Worm (Caenorhabditis elegans) whole organism, L4 larva: Measurements from ENCODE around the gene nhr-13.

ENCODE experiments used
- F44E2.7 ChIP-seq: fragments of 200-800 bp; sonication (Bioruptor generic); IDR thresholded peaks from 2 replicates; pipeline ENCODE4 v2.1.2; 2022; ENCODE audit warnings: missing genetic modification characterization, missing compliant biosample characterization
- Y48G9A.11 ChIP-seq: fragments of 200-800 bp; sonication (Bioruptor generic); IDR thresholded peaks from 2 replicates; pipeline ENCODE4 v1.3.6; 2022; ENCODE audit warnings: missing genetic modification reagents, missing genetic modification characterization, missing compliant biosample characterization
- Y5F2A.4 ChIP-seq: fragments of 200-800 bp; sonication (Bioruptor generic); optimal IDR thresholded peaks from 2 replicates; lab custom pipeline; 2018; ENCODE audit warnings: mild to moderate bottlenecking, missing genetic modification characterization, missing compliant biosample characterization
- ceh-82 ChIP-seq: sonication (generic microtip); optimal IDR thresholded peaks from 2 replicates; lab custom pipeline; 2017; ENCODE audit warnings: missing biosample characterization, missing genetic modification characterization
- dve-1 ChIP-seq: sonication (generic microtip); optimal IDR thresholded peaks from 2 replicates; lab custom pipeline; 2017; ENCODE audit warnings: antibody characterized with exemption, mild to moderate bottlenecking, missing genetic modification characterization, missing compliant biosample characterization; ENCODE audit not compliant: insufficient read depth
- fos-1 ChIP-seq: fragments of 150-350 bp; optimal IDR thresholded peaks from 2 replicates; lab custom pipeline; 2014; ENCODE audit warnings: missing biosample characterization, missing genetic modification characterization
- hif-1 ChIP-seq, 2 experiments: sonication (generic microtip); optimal IDR thresholded peaks; 2 replicates each; lab custom pipeline; 2016 to 2017; ENCODE audit warnings: missing compliant biosample characterization in 2 of 2, missing genetic modification characterization in 2 of 2, missing genetic modification reagents in 2 of 2, missing genotype in 2 of 2, mild to moderate bottlenecking in 1 of 2
- lin-13 ChIP-seq: fragments of 150-350 bp; optimal IDR thresholded peaks from 2 replicates; lab custom pipeline; 2014; ENCODE audit warnings: missing biosample characterization, missing genetic modification reagents, missing genetic modification characterization
- lsy-2 ChIP-seq, 2 experiments: fragments of 150-350 bp in 1 of 2; sonication (generic microtip) in 1 of 2; optimal IDR thresholded peaks; 2 replicates each; lab custom pipeline; 2014 to 2017; ENCODE audit warnings: missing biosample characterization in 2 of 2, missing genetic modification characterization in 2 of 2
- mdl-1 ChIP-seq, 2 experiments: fragments of 150-350 bp in 1 of 2; sonication (generic microtip) in 1 of 2; optimal IDR thresholded peaks; 2 replicates each; lab custom pipeline; 2014 to 2017; ENCODE audit warnings: missing biosample characterization in 2 of 2, missing genetic modification characterization in 2 of 2
- nhr-76 ChIP-seq: fragments of 150-350 bp; optimal IDR thresholded peaks from 2 replicates; lab custom pipeline; 2014; ENCODE audit warnings: missing biosample characterization, missing genetic modification characterization
- spr-1 ChIP-seq: sonication (generic microtip); optimal IDR thresholded peaks from 2 replicates; lab custom pipeline; 2016; ENCODE audit warnings: mild to moderate bottlenecking, missing genetic modification characterization, missing compliant biosample characterization

DNA sequence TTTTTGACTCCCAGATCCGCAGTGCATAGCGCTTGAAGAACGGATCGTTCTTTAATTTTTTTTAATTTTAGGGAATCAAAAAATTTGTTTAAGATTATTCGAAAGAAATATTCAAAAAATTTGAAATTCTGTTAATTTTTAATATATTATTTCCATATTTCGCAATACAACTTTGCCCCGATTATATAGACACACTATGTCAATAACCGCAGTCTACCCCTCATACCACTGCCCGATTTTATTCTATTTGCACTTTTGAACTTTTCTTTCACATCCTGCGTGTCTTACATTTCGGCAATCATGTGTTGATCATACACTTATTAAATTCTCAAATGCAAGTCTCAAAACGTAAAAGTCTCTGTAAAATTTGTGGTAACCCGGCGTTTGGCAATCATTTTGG lies 26.5 kb downstream of the nhr-13 start, which contains the start of gene nhr-56:
- no peak for TF ChIP-seq F44E2.7
- no peak for TF ChIP-seq nhr-76 (tag; lab: Kevin White, UChicago)
- no peak for TF ChIP-seq hif-1 (tag; optimal IDR thresholded peaks at IDR 0.05; lab: Kevin White, UChicago)
- no peak for TF ChIP-seq lin-13
- no peak for TF ChIP-seq spr-1 (tag; lab: Kevin White, UChicago)
- TF ChIP-seq ceh-82 = no peak
- TF ChIP-seq dve-1 (tag; lab: Kevin White, UChicago) = peak; percentile 67
- TF ChIP-seq lsy-2 (tag; optimal IDR thresholded peaks at IDR 0.05; lab: Kevin White, UChicago) = peak in 1 of 2 experiments; percentile 58
- TF ChIP-seq Y48G9A.11 (GFP tag; lab: Robert Waterston, UW) = no peak
- peak in 1 of 2 experiments; percentile 49 for TF ChIP-seq mdl-1 (tag; optimal IDR thresholded peaks at IDR 0.05; lab: Kevin White, UChicago)
- no peak for TF ChIP-seq Y5F2A.4 (GFP tag; lab: Kevin White, UChicago)
- no peak for TF ChIP-seq fos-1 (tag; lab: Kevin White, UChicago)
